Fruit fly (Drosophila melanogaster): ENCODE measurements around the gene CG42688.

dm6 chr2L:19164933-19165813 lies 17.4 kb downstream of the CG42688 start:
- TF ChIP-seq Crg-1 (GFP tag; optimal IDR thresholded peaks at IDR 0.05) (peak; percentile 35), bab1 (GFP tag; optimal IDR thresholded peaks at IDR 0.05) (peak; percentile 85), Hr96 (GFP tag; optimal IDR thresholded peaks at IDR 0.05) (peak; percentile 84), cnc (optimal IDR thresholded peaks at IDR 0.05) (no peak), kay (GFP tag; ENCODE audit: borderline replicate concordance) (no peak), ovo (GFP tag; optimal IDR thresholded peaks at IDR 0.05) (no peak), CG7101 (tag; optimal IDR thresholded peaks at IDR 0.05) (peak; percentile 85), CG14711 (tag; optimal IDR thresholded peaks at IDR 0.05) (peak; percentile 87), CG11617 (GFP tag; optimal IDR thresholded peaks at IDR 0.05) (peak; percentile 67)
